Worm (Caenorhabditis elegans) whole organism, early embryonic: ENCODE measurements around the gene sre-32.
A peak's percentile ranks its signal among the peaks of the same experiment; 100 is the strongest.

Experiments used
- B0310.2 ChIP-seq: sonication (generic microtip); optimal IDR thresholded peaks from 2 replicates; lab custom pipeline; 2016; ENCODE audit warnings: mild to moderate bottlenecking, missing genetic modification characterization, missing compliant biosample characterization
- F13C5.2 ChIP-seq: sonication (generic microtip); optimal IDR thresholded peaks from 2 replicates; lab custom pipeline; 2017; ENCODE audit warnings: mild to moderate bottlenecking, missing genetic modification characterization, inconsistent platforms, missing compliant biosample characterization
- aly-1 ChIP-seq: sonication (generic microtip); optimal IDR thresholded peaks from 2 replicates; lab custom pipeline; 2016; ENCODE audit warnings: missing genetic modification characterization, missing compliant biosample characterization
- ama-1 ChIP-seq: fragments of 150-350 bp; optimal IDR thresholded peaks from 2 replicates; lab custom pipeline; 2014
- ceh-13 ChIP-seq: fragments of 200-800 bp; sonication (Bioruptor generic); optimal IDR thresholded peaks from 2 replicates; lab custom pipeline; 2018; ENCODE audit warnings: mild to moderate bottlenecking, missing genetic modification characterization, missing compliant biosample characterization
- ceh-36 ChIP-seq: sonication (generic microtip); optimal IDR thresholded peaks from 2 replicates; lab custom pipeline; 2016; ENCODE audit warnings: missing genetic modification characterization, inconsistent platforms, missing compliant biosample characterization
- ets-7 ChIP-seq: sonication (generic microtip); optimal IDR thresholded peaks from 2 replicates; lab custom pipeline; 2016; ENCODE audit warnings: missing genotype, missing genetic modification characterization, missing compliant biosample characterization
- flt-1 ChIP-seq: fragments of 200-800 bp; sonication (Bioruptor generic); IDR thresholded peaks from 2 replicates; pipeline ENCODE4 v1.3.6; 2022; ENCODE audit warnings: missing genetic modification characterization, missing compliant biosample characterization
- hmbx-1 ChIP-seq: sonication (generic microtip); optimal IDR thresholded peaks from 2 replicates; lab custom pipeline; 2016; ENCODE audit warnings: mild to moderate bottlenecking, missing genetic modification characterization, missing compliant biosample characterization
- hmg-4 ChIP-seq: fragments of 200-800 bp; sonication (Bioruptor generic); optimal IDR thresholded peaks from 2 replicates; lab custom pipeline; 2018; ENCODE audit warnings: mild to moderate bottlenecking, missing genetic modification characterization, missing compliant biosample characterization
- hnd-1 ChIP-seq: sonication (generic microtip); optimal IDR thresholded peaks from 2 replicates; lab custom pipeline; 2016; ENCODE audit warnings: missing genetic modification characterization, missing compliant biosample characterization
- pes-1 ChIP-seq: fragments of 200-800 bp; sonication (Bioruptor generic); IDR thresholded peaks from 2 replicates; pipeline ENCODE4 v1.3.6; 2022; ENCODE audit warnings: missing genetic modification reagents, missing genetic modification characterization, missing compliant biosample characterization
- scrt-1 ChIP-seq: fragments of 200-800 bp; sonication (Bioruptor generic); IDR thresholded peaks from 2 replicates; pipeline ENCODE4 v1.3.6; 2022; ENCODE audit warnings: missing genetic modification characterization, missing compliant biosample characterization
- sea-1 ChIP-seq: fragments of 200-800 bp; sonication (Bioruptor generic); conservative IDR thresholded peaks from 2 replicates; pipeline ENCODE4 v1.3.6; 2022; ENCODE audit warnings: missing genetic modification characterization, missing compliant biosample characterization
- tbx-11 ChIP-seq: fragments of 200-800 bp; sonication (Bioruptor generic); IDR thresholded peaks from 2 replicates; pipeline ENCODE4 v1.3.6; 2022; ENCODE audit warnings: missing genetic modification characterization, missing compliant biosample characterization
- tbx-37 ChIP-seq: fragments of 200-800 bp; sonication (Bioruptor generic); conservative IDR thresholded peaks from 2 replicates; pipeline ENCODE4 v1.3.6; 2022; ENCODE audit warnings: missing genetic modification reagents, missing genetic modification characterization, missing compliant biosample characterization
- tra-4 ChIP-seq: sonication (generic microtip); optimal IDR thresholded peaks from 2 replicates; lab custom pipeline; 2017; ENCODE audit warnings: missing genetic modification characterization, missing compliant biosample characterization

The sre-32 gene

ce11 chrII:12456633-12457032 lies at the start of gene sre-32:
Gene sre-32, minus strand, starts transcription at chrII:12456733.
- TF ChIP-seq B0310.2 (no peak), flt-1 (no peak), scrt-1 (GFP tag; lab: Robert Waterston, UW) (no peak), ama-1 (no peak), F13C5.2 (tag; lab: Kevin White, UChicago) (no peak), tbx-37 (GFP tag; lab: Robert Waterston, UW) (no peak), ceh-13 (no peak), pes-1 (GFP tag; lab: Robert Waterston, UW) (no peak), hnd-1 (tag; lab: Kevin White, UChicago) (no peak)

- no peak for TF ChIP-seq flt-1
- no peak for TF ChIP-seq hmg-4 (GFP tag; lab: Kevin White, UChicago)
- no peak for TF ChIP-seq ets-7
- TF ChIP-seq hnd-1 (tag; lab: Kevin White, UChicago), result no peak
- no peak for TF ChIP-seq pes-1 (GFP tag; lab: Robert Waterston, UW)
- TF ChIP-seq ceh-13, result no peak
- no peak for TF ChIP-seq B0310.2
- no peak for TF ChIP-seq scrt-1 (GFP tag; lab: Robert Waterston, UW)
- no peak for TF ChIP-seq tbx-37 (GFP tag; lab: Robert Waterston, UW)
- TF ChIP-seq F13C5.2 (tag; lab: Kevin White, UChicago), result no peak
- no peak for TF ChIP-seq ama-1
- no peak for TF ChIP-seq ceh-36
- no peak for TF ChIP-seq aly-1
- TF ChIP-seq tbx-11 (GFP tag; lab: Robert Waterston, UW), result no peak
- TF ChIP-seq sea-1 (GFP tag; lab: Robert Waterston, UW), result no peak
- no peak for TF ChIP-seq tra-4
- no peak for TF ChIP-seq hmbx-1
Observed at ce11 chrII:12502784-12503183, 46.3 kb upstream of the sre-32 start, which contains the start of gene ador-1. Gene ador-1, minus strand, starts transcription at chrII:12502884.

ce11 chrII:12499969-12500368 lies 43.4 kb upstream of the sre-32 start:
- no peak for TF ChIP-seq tbx-11 (GFP tag; lab: Robert Waterston, UW)

- TF ChIP-seq hmg-4 (GFP tag; lab: Kevin White, UChicago) (no peak), F13C5.2 (tag; lab: Kevin White, UChicago) (no peak), hnd-1 (tag; lab: Kevin White, UChicago) (no peak), tra-4 (no peak), ceh-36 (no peak), tbx-11 (GFP tag; lab: Robert Waterston, UW) (no peak), pes-1 (GFP tag; lab: Robert Waterston, UW) (no peak), hmbx-1 (no peak), flt-1 (no peak), ets-7 (no peak), sea-1 (GFP tag; lab: Robert Waterston, UW) (no peak), B0310.2 (no peak), ama-1 (no peak), ceh-13 (no peak), aly-1 (no peak), scrt-1 (GFP tag; lab: Robert Waterston, UW) (no peak)
Observed at ce11 chrII:12496981-12497380, 40.4 kb upstream of the sre-32 start, which contains the start of gene T21B4.3. Gene T21B4.3, minus strand, starts transcription at chrII:12497081.

ce11 chrII:12494556-12495131 lies 38.1 kb upstream of the sre-32 start, which contains the start of gene col-85:
Gene col-85, minus strand, starts transcription at chrII:12495095.
- TF ChIP-seq flt-1, result peak; percentile 98
- TF ChIP-seq hnd-1 (tag; lab: Kevin White, UChicago), result peak; percentile 88
- TF ChIP-seq hmg-4 (GFP tag; lab: Kevin White, UChicago), result peak; percentile 92
- peak; percentile 95 for TF ChIP-seq sea-1 (GFP tag; lab: Robert Waterston, UW)
- peak; percentile 85 for TF ChIP-seq tra-4
- TF ChIP-seq ceh-13, result peak; percentile 84
- TF ChIP-seq tbx-37 (GFP tag; lab: Robert Waterston, UW), result peak; percentile 98
- TF ChIP-seq hmbx-1, result peak; percentile 79
- TF ChIP-seq B0310.2, result peak; percentile 91
- TF ChIP-seq tbx-11 (GFP tag; lab: Robert Waterston, UW), result peak; percentile 97
- TF ChIP-seq scrt-1 (GFP tag; lab: Robert Waterston, UW), result peak; percentile 98
- TF ChIP-seq ama-1, result no peak
- TF ChIP-seq ceh-36, result peak; percentile 94
- peak; percentile 90 for TF ChIP-seq aly-1
- TF ChIP-seq F13C5.2 (tag; lab: Kevin White, UChicago), result peak; percentile 95
- peak; percentile 93 for TF ChIP-seq ets-7
- peak; percentile 98 for TF ChIP-seq pes-1 (GFP tag; lab: Robert Waterston, UW)

- no peak for TF ChIP-seq scrt-1 (GFP tag; lab: Robert Waterston, UW)
- TF ChIP-seq tbx-37 (GFP tag; lab: Robert Waterston, UW), result no peak
- TF ChIP-seq ama-1, result no peak
- TF ChIP-seq ets-7, result no peak
- TF ChIP-seq hnd-1 (tag; lab: Kevin White, UChicago), result no peak
- TF ChIP-seq flt-1, result no peak
- TF ChIP-seq hmbx-1, result no peak
- TF ChIP-seq ceh-13, result no peak
- no peak for TF ChIP-seq ceh-36
- TF ChIP-seq F13C5.2 (tag; lab: Kevin White, UChicago), result no peak
- TF ChIP-seq sea-1 (GFP tag; lab: Robert Waterston, UW), result no peak
- TF ChIP-seq aly-1, result no peak
- TF ChIP-seq tbx-11 (GFP tag; lab: Robert Waterston, UW), result no peak
- no peak for TF ChIP-seq pes-1 (GFP tag; lab: Robert Waterston, UW)
- TF ChIP-seq hmg-4 (GFP tag; lab: Kevin White, UChicago), result no peak
Observed at ce11 chrII:12494067-12494477, 37.5 kb upstream of the sre-32 start.

- no peak for TF ChIP-seq aly-1
- TF ChIP-seq hmg-4 (GFP tag; lab: Kevin White, UChicago), result no peak
- no peak for TF ChIP-seq pes-1 (GFP tag; lab: Robert Waterston, UW)
- TF ChIP-seq F13C5.2 (tag; lab: Kevin White, UChicago), result no peak
- TF ChIP-seq ets-7, result no peak
Observed at ce11 chrII:12491936-12492335, 35.4 kb upstream of the sre-32 start, which contains the start of gene srz-6. Gene srz-6, plus strand, starts transcription at chrII:12492236.

- TF ChIP-seq ceh-13 (no peak), hmg-4 (GFP tag; lab: Kevin White, UChicago) (no peak), sea-1 (GFP tag; lab: Robert Waterston, UW) (no peak), hmbx-1 (no peak), pes-1 (GFP tag; lab: Robert Waterston, UW) (no peak), hnd-1 (tag; lab: Kevin White, UChicago) (no peak), ama-1 (no peak), tbx-11 (GFP tag; lab: Robert Waterston, UW) (no peak), tbx-37 (GFP tag; lab: Robert Waterston, UW) (no peak), tra-4 (no peak)
Observed at ce11 chrII:12489903-12490302, 33.4 kb upstream of the sre-32 start, which contains the start of gene T21B4.15. Gene T21B4.15, plus strand, starts transcription at chrII:12490203.
